Worm (Caenorhabditis elegans) whole organism, L1 larva: ENCODE data around the gene srh-206.

ENCODE experiments used
- efl-1 ChIP-seq, 4 experiments: fragments of 150-350 bp; optimal IDR thresholded peaks in 3 of 4; peaks in 1 of 4; 1 replicate in 1 of 4; 2 replicates in 3 of 4; lab custom pipeline; 2014; ENCODE audit warnings: missing biosample characterization in 2 of 4, missing genetic modification characterization in 2 of 4, missing genetic modification reagents in 2 of 4
- isw-1 ChIP-seq: fragments of 200-800 bp; sonication (Bioruptor generic); IDR thresholded peaks from 2 replicates; pipeline ENCODE4 v1.3.6; 2022; ENCODE audit warnings: missing genetic modification characterization, missing compliant biosample characterization
- lin-39 ChIP-seq: fragments of 150-350 bp; optimal IDR thresholded peaks from 2 replicates; lab custom pipeline; 2014; ENCODE audit warnings: missing biosample characterization, missing genetic modification reagents, missing genetic modification characterization
- nhr-237 ChIP-seq: fragments of 150-350 bp; optimal IDR thresholded peaks from 2 replicates; lab custom pipeline; 2014; ENCODE audit warnings: missing biosample characterization, missing genetic modification characterization
- pax-3 ChIP-seq: fragments of 200-800 bp; sonication (Bioruptor generic); optimal IDR thresholded peaks from 2 replicates; lab custom pipeline; 2018; ENCODE audit warnings: mild to moderate bottlenecking, missing genetic modification characterization, moderate library complexity, missing compliant biosample characterization
- rnt-1 ChIP-seq: sonication (generic microtip); optimal IDR thresholded peaks from 2 replicates; lab custom pipeline; 2016; ENCODE audit warnings: mild to moderate bottlenecking, missing genetic modification characterization, moderate library complexity, missing compliant biosample characterization
- snpc-4 ChIP-seq: fragments of 150-350 bp; optimal IDR thresholded peaks from 2 replicates; lab custom pipeline; 2014; ENCODE audit warnings: missing biosample characterization, missing genetic modification characterization
- snu-23 ChIP-seq: sonication (generic microtip); optimal IDR thresholded peaks from 2 replicates; lab custom pipeline; 2016; ENCODE audit warnings: missing genetic modification characterization, missing compliant biosample characterization
- tbx-2 ChIP-seq: sonication (generic microtip); optimal IDR thresholded peaks from 2 replicates; lab custom pipeline; 2016; ENCODE audit warnings: missing genetic modification characterization, missing compliant biosample characterization
- ztf-11 ChIP-seq, 2 experiments: sonication (generic microtip); optimal IDR thresholded peaks; 2 replicates each; lab custom pipeline; 2016 to 2017; ENCODE audit warnings: missing genetic modification characterization in 2 of 2, missing biosample characterization in 1 of 2, missing compliant biosample characterization in 1 of 2

Gene srh-206

ce11 chrV:16909871-16910270 is 44.8 kb downstream of the srh-206 start, which contains the start of gene F09C6.16:
Gene F09C6.16 (minus strand): TSS chrV:16909971.
- TF ChIP-seq isw-1 (GFP tag; lab: Robert Waterston, UW) (no peak), ztf-11 (tag; optimal IDR thresholded peaks at IDR 0.05; lab: Kevin White, UChicago) (no peak), rnt-1 (tag; lab: Kevin White, UChicago) (no peak), snpc-4 (tag; lab: Kevin White, UChicago) (no peak), tbx-2 (no peak), snu-23 (GFP tag; lab: Kevin White, UChicago) (no peak), pax-3 (tag; lab: Kevin White, UChicago) (no peak), efl-1 (optimal IDR thresholded peaks at IDR 0.05; lab: Kevin White, UChicago) (no peak), efl-1 (GFP tag; optimal IDR thresholded peaks at IDR 0.05 in 1 of 2; lab: Kevin White, UChicago) (peak in 1 of 2 experiments; percentile 28)

ce11 chrV:16904612-16905011 is 50.1 kb downstream of the srh-206 start, which contains the start of gene nhr-262:
Gene nhr-262 (plus strand): TSS chrV:16904912.
- no peak for TF ChIP-seq nhr-237 (tag; lab: Kevin White, UChicago)
- TF ChIP-seq lin-39 (tag; lab: Kevin White, UChicago), result no peak
